Worm (Caenorhabditis elegans) whole organism, L4 larva: Measurements from ENCODE around the gene D1005.10.

Source experiments
- R02D3.7 ChIP-seq: fragments of 150-350 bp; sonication (generic microtip); optimal IDR thresholded peaks from 3 replicates; lab custom pipeline; 2014; ENCODE audit warnings: missing biosample characterization, missing genetic modification characterization
- T26A8.4 ChIP-seq: fragments of 200-800 bp; sonication (Bioruptor generic); IDR thresholded peaks from 2 replicates; pipeline ENCODE4 v1.3.6; 2022; ENCODE audit warnings: missing genetic modification characterization, missing compliant biosample characterization
- Y48G9A.11 ChIP-seq: fragments of 200-800 bp; sonication (Bioruptor generic); IDR thresholded peaks from 2 replicates; pipeline ENCODE4 v1.3.6; 2022; ENCODE audit warnings: missing genetic modification reagents, missing genetic modification characterization, missing compliant biosample characterization
- Y5F2A.4 ChIP-seq: fragments of 200-800 bp; sonication (Bioruptor generic); optimal IDR thresholded peaks from 2 replicates; lab custom pipeline; 2018; ENCODE audit warnings: mild to moderate bottlenecking, missing genetic modification characterization, missing compliant biosample characterization
- Y75B8A.6 ChIP-seq: fragments of 200-800 bp; sonication (Bioruptor generic); IDR thresholded peaks from 2 replicates; pipeline ENCODE4 v1.3.6; 2022; ENCODE audit warnings: missing genetic modification reagents, missing genetic modification characterization, missing compliant biosample characterization
- ama-1 ChIP-seq: fragments of 150-350 bp; optimal IDR thresholded peaks from 2 replicates; lab custom pipeline; 2014; ENCODE audit warnings: inconsistent platforms, mixed read lengths
- ceh-20 ChIP-seq: fragments of 200-800 bp; sonication (Bioruptor generic); IDR thresholded peaks from 2 replicates; pipeline ENCODE4 v1.3.6; 2022; ENCODE audit warnings: missing genetic modification reagents, missing genetic modification characterization, missing compliant biosample characterization
- ceh-28 ChIP-seq: fragments of 150-350 bp; optimal IDR thresholded peaks from 2 replicates; lab custom pipeline; 2014; ENCODE audit warnings: missing biosample characterization, missing genetic modification reagents, missing genetic modification characterization
- ceh-44 ChIP-seq: fragments of 200-800 bp; sonication (Bioruptor generic); IDR thresholded peaks from 2 replicates; pipeline ENCODE4 v1.3.6; 2022; ENCODE audit warnings: missing genetic modification reagents, missing genetic modification characterization, missing compliant biosample characterization
- ceh-62 ChIP-seq: sonication (generic microtip); optimal IDR thresholded peaks from 2 replicates; lab custom pipeline; 2017; ENCODE audit warnings: missing biosample characterization, missing genetic modification characterization
- ces-1 ChIP-seq: fragments of 150-350 bp; sonication (generic microtip); optimal IDR thresholded peaks from 4 replicates; lab custom pipeline; 2014; ENCODE audit warnings: missing biosample characterization, missing genetic modification reagents, missing genetic modification characterization
- daf-16 ChIP-seq, 3 experiments: sonication (generic microtip); optimal IDR thresholded peaks; 2 replicates each; lab custom pipeline; 2016 to 2017; ENCODE audit warnings: missing genetic modification characterization in 3 of 3, missing genetic modification reagents in 3 of 3, mild to moderate bottlenecking in 2 of 3, missing compliant biosample characterization in 2 of 3, missing biosample characterization in 1 of 3, moderate library complexity in 1 of 3
- daf-8 ChIP-seq: fragments of 200-800 bp; sonication (Bioruptor generic); IDR thresholded peaks from 2 replicates; pipeline ENCODE4 v1.3.6; 2022; ENCODE audit warnings: missing genetic modification characterization, missing compliant biosample characterization
- dmd-6 ChIP-seq: fragments of 200-800 bp; sonication (Bioruptor generic); IDR thresholded peaks from 2 replicates; pipeline ENCODE4 v1.3.6; 2022; ENCODE audit warnings: missing genetic modification reagents, missing genetic modification characterization, missing compliant biosample characterization
- dmd-9 ChIP-seq: fragments of 200-800 bp; sonication (Bioruptor generic); IDR thresholded peaks from 2 replicates; pipeline ENCODE4 v1.3.6; 2022; ENCODE audit warnings: missing genetic modification reagents, missing genetic modification characterization, missing compliant biosample characterization
- dve-1 ChIP-seq: sonication (generic microtip); optimal IDR thresholded peaks from 2 replicates; lab custom pipeline; 2017; ENCODE audit warnings: antibody characterized with exemption, mild to moderate bottlenecking, missing genetic modification characterization, missing compliant biosample characterization; ENCODE audit not compliant: insufficient read depth
- egl-43 ChIP-seq: fragments of 200-800 bp; sonication (Bioruptor generic); IDR thresholded peaks from 2 replicates; pipeline ENCODE4 v1.3.6; 2022; ENCODE audit warnings: missing genetic modification reagents, missing genetic modification characterization, missing compliant biosample characterization
- gei-8 ChIP-seq: fragments of 200-800 bp; sonication (Bioruptor generic); optimal IDR thresholded peaks from 2 replicates; lab custom pipeline; 2018; ENCODE audit warnings: mild to moderate bottlenecking, missing genetic modification characterization, missing compliant biosample characterization
- hif-1 ChIP-seq, 2 experiments: sonication (generic microtip); optimal IDR thresholded peaks; 2 replicates each; lab custom pipeline; 2016 to 2017; ENCODE audit warnings: missing compliant biosample characterization in 2 of 2, missing genetic modification characterization in 2 of 2, missing genetic modification reagents in 2 of 2, missing genotype in 2 of 2, mild to moderate bottlenecking in 1 of 2
- hlh-11 ChIP-seq: fragments of 200-800 bp; sonication (Bioruptor generic); optimal IDR thresholded peaks from 2 replicates; lab custom pipeline; 2018; ENCODE audit warnings: mild to moderate bottlenecking, missing genetic modification characterization, missing compliant biosample characterization
- lin-1 ChIP-seq: fragments of 200-800 bp; sonication (Bioruptor generic); IDR thresholded peaks from 2 replicates; pipeline ENCODE4 v1.3.6; 2022; ENCODE audit warnings: missing genetic modification reagents, missing genetic modification characterization, missing compliant biosample characterization
- lin-29 ChIP-seq: fragments of 200-800 bp; sonication (Bioruptor generic); IDR thresholded peaks from 2 replicates; pipeline ENCODE4 v1.3.6; 2022; ENCODE audit warnings: missing genetic modification reagents, missing genetic modification characterization, missing compliant biosample characterization
- lin-39 ChIP-seq: fragments of 150-350 bp; optimal IDR thresholded peaks from 2 replicates; lab custom pipeline; 2014; ENCODE audit warnings: missing biosample characterization, missing genetic modification reagents, missing genetic modification characterization
- lsy-2 ChIP-seq, 2 experiments: fragments of 150-350 bp in 1 of 2; sonication (generic microtip) in 1 of 2; optimal IDR thresholded peaks; 2 replicates each; lab custom pipeline; 2014 to 2017; ENCODE audit warnings: missing biosample characterization in 2 of 2, missing genetic modification characterization in 2 of 2
- madf-5 ChIP-seq, 2 experiments: fragments of 200-800 bp; sonication (Bioruptor generic); IDR thresholded peaks; 2 replicates each; pipeline ENCODE4 v1.3.6; 2022; ENCODE audit warnings: missing compliant biosample characterization in 2 of 2, missing genetic modification characterization in 2 of 2
- madf-9 ChIP-seq: fragments of 200-800 bp; sonication (Bioruptor generic); conservative IDR thresholded peaks from 2 replicates; pipeline ENCODE4 v1.3.6; 2022; ENCODE audit warnings: missing genetic modification reagents, missing genetic modification characterization, missing compliant biosample characterization
- mdl-1 ChIP-seq, 2 experiments: fragments of 150-350 bp in 1 of 2; sonication (generic microtip) in 1 of 2; optimal IDR thresholded peaks; 2 replicates each; lab custom pipeline; 2014 to 2017; ENCODE audit warnings: missing biosample characterization in 2 of 2, missing genetic modification characterization in 2 of 2
- mdt-29 ChIP-seq: fragments of 200-800 bp; sonication (Bioruptor generic); IDR thresholded peaks from 2 replicates; pipeline ENCODE4 v1.3.6; 2022; ENCODE audit warnings: missing genetic modification reagents, missing genetic modification characterization, missing compliant biosample characterization
- mxl-2 ChIP-seq: fragments of 200-800 bp; sonication (Bioruptor generic); conservative IDR thresholded peaks from 2 replicates; pipeline ENCODE4 v1.3.6; 2022; ENCODE audit warnings: missing genetic modification reagents, missing genetic modification characterization, missing compliant biosample characterization
- mxl-3 ChIP-seq: fragments of 200-800 bp; sonication (Bioruptor generic); optimal IDR thresholded peaks from 2 replicates; lab custom pipeline; 2018; ENCODE audit warnings: mild to moderate bottlenecking, missing genetic modification characterization, missing compliant biosample characterization
- nhr-10 ChIP-seq: fragments of 150-350 bp; optimal IDR thresholded peaks from 2 replicates; lab custom pipeline; 2014; ENCODE audit warnings: missing biosample characterization, missing genetic modification characterization
- nhr-102 ChIP-seq: sonication (generic microtip); optimal IDR thresholded peaks from 2 replicates; lab custom pipeline; 2016; ENCODE audit warnings: mild to moderate bottlenecking, missing genetic modification characterization, moderate library complexity, missing compliant biosample characterization
- nhr-111 ChIP-seq: fragments of 200-800 bp; sonication (Bioruptor generic); optimal IDR thresholded peaks from 2 replicates; lab custom pipeline; 2018; ENCODE audit warnings: mild to moderate bottlenecking, missing genetic modification characterization, missing compliant biosample characterization
- nhr-28 ChIP-seq: fragments of 150-350 bp; optimal IDR thresholded peaks from 2 replicates; lab custom pipeline; 2014; ENCODE audit warnings: missing biosample characterization, missing genetic modification characterization
- nhr-42 ChIP-seq: fragments of 200-800 bp; sonication (Bioruptor generic); IDR thresholded peaks from 2 replicates; pipeline ENCODE4 v1.3.6; 2022; ENCODE audit warnings: missing genetic modification characterization, missing compliant biosample characterization
- nhr-6 ChIP-seq: fragments of 150-350 bp; optimal IDR thresholded peaks from 2 replicates; lab custom pipeline; 2014; ENCODE audit warnings: missing biosample characterization, missing genetic modification characterization
- nhr-76 ChIP-seq: fragments of 150-350 bp; optimal IDR thresholded peaks from 2 replicates; lab custom pipeline; 2014; ENCODE audit warnings: missing biosample characterization, missing genetic modification characterization
- nhr-77 ChIP-seq: fragments of 150-350 bp; optimal IDR thresholded peaks from 2 replicates; lab custom pipeline; 2014; ENCODE audit warnings: missing biosample characterization, missing genetic modification characterization
- pha-4 ChIP-seq, 2 experiments: fragments of 150-350 bp in 1 of 2; fragments of 200-800 bp in 1 of 2; sonication (Bioruptor generic) in 1 of 2; IDR thresholded peaks in 1 of 2; optimal IDR thresholded peaks in 1 of 2; 2 replicates each; pipeline versions ENCODE4 v1.3.6 to Lab custom; 2014 to 2022; ENCODE audit warnings: missing genetic modification characterization in 2 of 2, missing genetic modification reagents in 2 of 2, missing biosample characterization in 1 of 2, missing compliant biosample characterization in 1 of 2
- php-3 ChIP-seq: fragments of 200-800 bp; sonication (Bioruptor generic); IDR thresholded peaks from 2 replicates; pipeline ENCODE4 v1.3.6; 2022; ENCODE audit warnings: missing genetic modification reagents, missing genetic modification characterization, missing compliant biosample characterization
- pqm-1 ChIP-seq: sonication (generic microtip); optimal IDR thresholded peaks from 2 replicates; lab custom pipeline; 2017; ENCODE audit warnings: missing biosample characterization, missing genetic modification characterization
- saeg-2 ChIP-seq: fragments of 200-800 bp; sonication (Bioruptor generic); IDR thresholded peaks from 2 replicates; pipeline ENCODE4 v1.3.6; 2022; ENCODE audit warnings: missing genetic modification reagents, missing genetic modification characterization, missing compliant biosample characterization
- snpc-1.2 ChIP-seq: fragments of 200-800 bp; sonication (Bioruptor generic); IDR thresholded peaks from 2 replicates; pipeline ENCODE4 v1.3.6; 2022; ENCODE audit warnings: missing genetic modification reagents, missing genetic modification characterization, missing compliant biosample characterization
- spr-3 ChIP-seq: fragments of 200-800 bp; sonication (Bioruptor generic); optimal IDR thresholded peaks from 2 replicates; lab custom pipeline; 2018; ENCODE audit warnings: mild to moderate bottlenecking, missing genetic modification characterization, missing compliant biosample characterization
- tra-1 ChIP-seq: fragments of 200-800 bp; sonication (Bioruptor generic); IDR thresholded peaks from 2 replicates; pipeline ENCODE4 v1.3.6; 2022; ENCODE audit warnings: missing genetic modification reagents, missing genetic modification characterization, missing compliant biosample characterization
- vab-7 ChIP-seq: fragments of 200-800 bp; sonication (Bioruptor generic); IDR thresholded peaks from 2 replicates; pipeline ENCODE4 v1.3.6; 2022; ENCODE audit warnings: missing genetic modification reagents, missing genetic modification characterization, missing compliant biosample characterization
- zag-1 ChIP-seq: fragments of 150-350 bp; optimal IDR thresholded peaks from 2 replicates; lab custom pipeline; 2014; ENCODE audit warnings: missing biosample characterization, missing genetic modification characterization
- zfp-3 ChIP-seq: fragments of 200-800 bp; sonication (Bioruptor generic); conservative IDR thresholded peaks from 2 replicates; pipeline ENCODE4 v1.3.6; 2022; ENCODE audit warnings: missing genetic modification reagents, missing genetic modification characterization, missing compliant biosample characterization
- zip-11 ChIP-seq: fragments of 200-800 bp; sonication (Bioruptor generic); IDR thresholded peaks from 2 replicates; pipeline ENCODE4 v1.3.6; 2022; ENCODE audit warnings: missing genetic modification characterization, missing compliant biosample characterization
- ztf-7 ChIP-seq: fragments of 150-350 bp; optimal IDR thresholded peaks from 2 replicates; lab custom pipeline; 2014; ENCODE audit warnings: missing biosample characterization, missing genetic modification characterization

D1005.10 gene

ce11 chrX:1477932-1478331 lies 8.1 kb downstream of the D1005.10 start:
- peak; percentile 96 for TF ChIP-seq mxl-2
- TF ChIP-seq ces-1 (GFP tag; lab: Kevin White, UChicago): no peak
- TF ChIP-seq madf-5 (GFP tag; IDR thresholded peaks at IDR 0.05; lab: Robert Waterston, UW): no peak
- TF ChIP-seq saeg-2 (GFP tag; lab: Robert Waterston, UW): peak; percentile 64; the same call in 1 of the 2 replicates
- TF ChIP-seq nhr-6 (tag; lab: Kevin White, UChicago): peak; percentile 28
- peak; percentile 97 for TF ChIP-seq dmd-6
- no peak for TF ChIP-seq hif-1 (tag; optimal IDR thresholded peaks at IDR 0.05; lab: Kevin White, UChicago)
- no peak for TF ChIP-seq ztf-7
- TF ChIP-seq nhr-102 (tag; lab: Kevin White, UChicago): peak; percentile 89
- TF ChIP-seq lin-39: no peak
- no peak for TF ChIP-seq nhr-111
- TF ChIP-seq zag-1 (tag; lab: Kevin White, UChicago): no peak
- TF ChIP-seq daf-16 (GFP tag; optimal IDR thresholded peaks at IDR 0.05; lab: Kevin White, UChicago): peak in 1 of 2 experiments; percentile 25
- peak; percentile 96 for TF ChIP-seq daf-16 (tag; optimal IDR thresholded peaks at IDR 0.05; lab: Kevin White, UChicago)
- TF ChIP-seq nhr-42: peak; percentile 70; the same call in 1 of the 2 replicates
- no peak for TF ChIP-seq madf-9 (GFP tag; lab: Robert Waterston, UW)
- no peak for TF ChIP-seq snpc-1.2 (GFP tag; lab: Robert Waterston, UW)
- peak; percentile 94 for TF ChIP-seq mxl-3 (GFP tag; lab: Kevin White, UChicago)
- peak; percentile 83 for TF ChIP-seq php-3
- TF ChIP-seq ama-1 (lab: Kevin White, UChicago): no peak
- no peak for TF ChIP-seq Y75B8A.6 (GFP tag; lab: Robert Waterston, UW)
- no peak for TF ChIP-seq zip-11 (GFP tag; lab: Robert Waterston, UW)
- no peak for TF ChIP-seq daf-8 (GFP tag; lab: Robert Waterston, UW)
- peak in 1 of 2 experiments; percentile 65 for TF ChIP-seq lsy-2 (tag; optimal IDR thresholded peaks at IDR 0.05; lab: Kevin White, UChicago)
- TF ChIP-seq mdt-29 (GFP tag; lab: Robert Waterston, UW): peak; percentile 61; the same call in 1 of the 2 replicates
- no peak for TF ChIP-seq ceh-62
- no peak for TF ChIP-seq Y48G9A.11 (GFP tag; lab: Robert Waterston, UW)
- TF ChIP-seq R02D3.7 (tag; lab: Kevin White, UChicago): no peak
- TF ChIP-seq T26A8.4 (GFP tag; lab: Robert Waterston, UW): no peak
- peak; percentile 92 for TF ChIP-seq hlh-11 (tag; lab: Kevin White, UChicago)
- TF ChIP-seq egl-43 (GFP tag; lab: Robert Waterston, UW): no peak
- TF ChIP-seq zfp-3 (GFP tag; lab: Robert Waterston, UW): 0 out of 2 replicates have a peak, but pooled peaks have one; percentile 42
- TF ChIP-seq dmd-9 (GFP tag; lab: Robert Waterston, UW): no peak
- peak; percentile 64 for TF ChIP-seq gei-8
- TF ChIP-seq vab-7 (GFP tag; lab: Robert Waterston, UW): no peak
- no peak for TF ChIP-seq ceh-44 (GFP tag; lab: Robert Waterston, UW)
- no peak for TF ChIP-seq nhr-10 (tag; lab: Kevin White, UChicago)
- peak; percentile 36; the same call in 1 of the 2 replicates for TF ChIP-seq ceh-20 (GFP tag; lab: Robert Waterston, UW)
- no peak for TF ChIP-seq ceh-28 (tag; lab: Kevin White, UChicago)
- no peak for TF ChIP-seq lin-29 (GFP tag; lab: Robert Waterston, UW)
- no peak for TF ChIP-seq spr-3
- peak; percentile 91 for TF ChIP-seq nhr-28 (tag; lab: Kevin White, UChicago)
- TF ChIP-seq pha-4 (GFP tag; IDR thresholded peaks at IDR 0.05; lab: Robert Waterston, UW): peak; percentile 43; the same call in 1 of the 2 replicates
- no peak for TF ChIP-seq pha-4 (tag; optimal IDR thresholded peaks at IDR 0.05; lab: Kevin White, UChicago)
- TF ChIP-seq Y5F2A.4: no peak
- peak; percentile 52 for TF ChIP-seq nhr-77 (tag; lab: Kevin White, UChicago)
- TF ChIP-seq pqm-1 (tag; lab: Kevin White, UChicago): peak; percentile 91
- TF ChIP-seq dve-1: peak; percentile 92
- peak; percentile 37 to 89 for TF ChIP-seq mdl-1 (tag; optimal IDR thresholded peaks at IDR 0.05; lab: Kevin White, UChicago)
- peak; percentile 92 for TF ChIP-seq tra-1
- no peak for TF ChIP-seq nhr-76 (tag; lab: Kevin White, UChicago)
- TF ChIP-seq lin-1 (GFP tag; lab: Robert Waterston, UW): peak; percentile 71; the same call in 1 of the 2 replicates
